Fruit fly (Drosophila melanogaster): ENCODE results near the gene CG42827.
A peak's percentile ranks its signal among the peaks of the same experiment; 100 is the strongest.

CG42827 gene

dm6 chr3R:23336513-23336912, 36.2 kb upstream of the CG42827 start:
- no peak for TF ChIP-seq CG8478 (optimal IDR thresholded peaks at IDR 0.05)
- no peak for TF ChIP-seq psq (optimal IDR thresholded peaks at IDR 0.05)
- TF ChIP-seq Dll (optimal IDR thresholded peaks at IDR 0.05) = no peak
- no peak for TF ChIP-seq pan (optimal IDR thresholded peaks at IDR 0.05)
- no peak for TF ChIP-seq EcR (GFP tag; optimal IDR thresholded peaks at IDR 0.05)
- TF ChIP-seq usp (GFP tag; optimal IDR thresholded peaks at IDR 0.05) = no peak

- no peak for TF ChIP-seq usp (GFP tag; optimal IDR thresholded peaks at IDR 0.05)
- TF ChIP-seq psq (optimal IDR thresholded peaks at IDR 0.05) = no peak
- TF ChIP-seq pan (optimal IDR thresholded peaks at IDR 0.05) = no peak
- no peak for TF ChIP-seq CG8478 (optimal IDR thresholded peaks at IDR 0.05)
- TF ChIP-seq Dll (optimal IDR thresholded peaks at IDR 0.05) = no peak
- no peak for TF ChIP-seq EcR (GFP tag; optimal IDR thresholded peaks at IDR 0.05)
Measured at dm6 chr3R:23337183-23337825, 35.4 kb upstream of the CG42827 start.

dm6 chr3R:23338290-23338689, 34.4 kb upstream of the CG42827 start:
- TF ChIP-seq pan (optimal IDR thresholded peaks at IDR 0.05) (no peak), Dll (optimal IDR thresholded peaks at IDR 0.05) (no peak), CG8478 (optimal IDR thresholded peaks at IDR 0.05) (no peak), usp (GFP tag; optimal IDR thresholded peaks at IDR 0.05) (no peak), psq (optimal IDR thresholded peaks at IDR 0.05) (no peak), EcR (GFP tag; optimal IDR thresholded peaks at IDR 0.05) (no peak)

- TF ChIP-seq pan (optimal IDR thresholded peaks at IDR 0.05) (no peak), psq (optimal IDR thresholded peaks at IDR 0.05) (no peak), CG8478 (optimal IDR thresholded peaks at IDR 0.05) (no peak)
Measured at dm6 chr3R:23340621-23341020, 32.1 kb upstream of the CG42827 start.

- TF ChIP-seq Dll (optimal IDR thresholded peaks at IDR 0.05) = no peak
- no peak for TF ChIP-seq psq (optimal IDR thresholded peaks at IDR 0.05)
- TF ChIP-seq CG8478 (optimal IDR thresholded peaks at IDR 0.05) = no peak
- no peak for TF ChIP-seq EcR (GFP tag; optimal IDR thresholded peaks at IDR 0.05)
- TF ChIP-seq pan (optimal IDR thresholded peaks at IDR 0.05) = no peak
- no peak for TF ChIP-seq usp (GFP tag; optimal IDR thresholded peaks at IDR 0.05)
Measured at dm6 chr3R:23341769-23342352, 30.9 kb upstream of the CG42827 start.

dm6 chr3R:23343707-23344310, 28.9 kb upstream of the CG42827 start:
- TF ChIP-seq CG8478 (optimal IDR thresholded peaks at IDR 0.05) = no peak
- TF ChIP-seq usp (GFP tag; optimal IDR thresholded peaks at IDR 0.05) = no peak
- no peak for TF ChIP-seq psq (optimal IDR thresholded peaks at IDR 0.05)
- TF ChIP-seq Dll (optimal IDR thresholded peaks at IDR 0.05) = no peak
- TF ChIP-seq pan (optimal IDR thresholded peaks at IDR 0.05) = no peak
- no peak for TF ChIP-seq EcR (GFP tag; optimal IDR thresholded peaks at IDR 0.05)

dm6 chr3R:23345057-23345776, 27.5 kb upstream of the CG42827 start:
- TF ChIP-seq Dll (optimal IDR thresholded peaks at IDR 0.05) (no peak), EcR (GFP tag; optimal IDR thresholded peaks at IDR 0.05) (no peak), psq (optimal IDR thresholded peaks at IDR 0.05) (no peak), usp (GFP tag; optimal IDR thresholded peaks at IDR 0.05) (no peak), CG8478 (optimal IDR thresholded peaks at IDR 0.05) (no peak), pan (optimal IDR thresholded peaks at IDR 0.05) (no peak)

- no peak for TF ChIP-seq EcR (GFP tag; optimal IDR thresholded peaks at IDR 0.05)
- TF ChIP-seq psq (optimal IDR thresholded peaks at IDR 0.05) = no peak
- no peak for TF ChIP-seq usp (GFP tag; optimal IDR thresholded peaks at IDR 0.05)
- TF ChIP-seq CG8478 (optimal IDR thresholded peaks at IDR 0.05) = no peak
- TF ChIP-seq Dll (optimal IDR thresholded peaks at IDR 0.05) = peak; percentile 31
- TF ChIP-seq pan (optimal IDR thresholded peaks at IDR 0.05) = no peak
Measured at dm6 chr3R:23346007-23346681, 26.6 kb upstream of the CG42827 start, which contains the start of gene pnt. pnt (minus strand) TSS chr3R:23346167.

dm6 chr3R:23346893-23347396, 25.8 kb upstream of the CG42827 start:
- TF ChIP-seq Dll (optimal IDR thresholded peaks at IDR 0.05) = no peak
- TF ChIP-seq psq (optimal IDR thresholded peaks at IDR 0.05) = no peak
- TF ChIP-seq usp (GFP tag; optimal IDR thresholded peaks at IDR 0.05) = no peak
- no peak for TF ChIP-seq CG8478 (optimal IDR thresholded peaks at IDR 0.05)
- no peak for TF ChIP-seq pan (optimal IDR thresholded peaks at IDR 0.05)
- TF ChIP-seq EcR (GFP tag; optimal IDR thresholded peaks at IDR 0.05) = no peak

dm6 chr3R:23347432-23348305, 25.1 kb upstream of the CG42827 start, which contains the start of gene PolE1:
PolE1 (plus strand) TSS chr3R:23348128.
- TF ChIP-seq usp (GFP tag; optimal IDR thresholded peaks at IDR 0.05) (no peak), EcR (GFP tag; optimal IDR thresholded peaks at IDR 0.05) (no peak), psq (optimal IDR thresholded peaks at IDR 0.05) (no peak), pan (optimal IDR thresholded peaks at IDR 0.05) (no peak), Dll (optimal IDR thresholded peaks at IDR 0.05) (no peak), CG8478 (optimal IDR thresholded peaks at IDR 0.05) (no peak)

All from whole organism.